Fruit fly (Drosophila melanogaster) whole organism, prepupa: ENCODE results near the gene CG10761.

ENCODE experiments used
- CG10669 ChIP-seq: fragments of 200-800 bp; sonication (Bioruptor generic); optimal IDR thresholded peaks from 3 replicates; lab custom pipeline; 2018; ENCODE audit warnings: missing biosample characterization, mild to moderate bottlenecking, missing genetic modification characterization, moderate library complexity
- CG11294 ChIP-seq: fragments of 200-800 bp; sonication (Bioruptor generic); IDR thresholded peaks from 2 replicates; pipeline ENCODE4 v1.3.6; 2022; ENCODE audit warnings: missing biosample characterization, missing genetic modification characterization
- CG11762 ChIP-seq: fragments of 200-800 bp; sonication (Bioruptor generic); optimal IDR thresholded peaks from 3 replicates; lab custom pipeline; 2016; ENCODE audit warnings: missing biosample characterization, missing genetic modification characterization; ENCODE audit not compliant: insufficient read depth
- CG15336 ChIP-seq: fragments of 200-800 bp; sonication (Bioruptor generic); IDR thresholded peaks from 2 replicates; pipeline ENCODE4 v1.3.6; 2022; ENCODE audit warnings: missing biosample characterization, missing genetic modification characterization
- CG1621 ChIP-seq: fragments of 200-800 bp; sonication (Bioruptor generic); optimal IDR thresholded peaks from 3 replicates; lab custom pipeline; 2018; ENCODE audit warnings: missing biosample characterization, mild to moderate bottlenecking, missing genetic modification characterization
- CG16779 ChIP-seq: fragments of 200-800 bp; sonication (Bioruptor generic); optimal IDR thresholded peaks from 3 replicates; lab custom pipeline; 2017; ENCODE audit warnings: missing biosample characterization, mild to moderate bottlenecking, missing genetic modification characterization
- CG3032 ChIP-seq: fragments of 200-800 bp; optimal IDR thresholded peaks from 2 replicates; lab custom pipeline; 2019; ENCODE audit warnings: missing biosample characterization, mild to moderate bottlenecking, missing genetic modification characterization, moderate library complexity
- CG31627 ChIP-seq: fragments of 200-800 bp; sonication (Bioruptor generic); optimal IDR thresholded peaks from 3 replicates; lab custom pipeline; 2016; ENCODE audit warnings: missing biosample characterization, missing genetic modification characterization
- CG32006 ChIP-seq: fragments of 200-800 bp; sonication (Bioruptor generic); optimal IDR thresholded peaks from 3 replicates; lab custom pipeline; 2017; ENCODE audit warnings: missing biosample characterization, mild to moderate bottlenecking, missing genetic modification characterization
- CG4318 ChIP-seq: fragments of 200-800 bp; sonication (Bioruptor generic); optimal IDR thresholded peaks from 3 replicates; lab custom pipeline; 2017; ENCODE audit warnings: missing biosample characterization, mild to moderate bottlenecking, missing genetic modification characterization
- CG6163 ChIP-seq: fragments of 200-800 bp; sonication (Bioruptor generic); IDR thresholded peaks from 3 replicates; pipeline ENCODE4 v1.3.6; 2022; ENCODE audit warnings: missing biosample characterization, missing genetic modification characterization
- CG6276 ChIP-seq: fragments of 200-800 bp; sonication (Bioruptor generic); optimal IDR thresholded peaks from 2 replicates; lab custom pipeline; 2017; ENCODE audit warnings: missing biosample characterization, mild to moderate bottlenecking, missing genetic modification characterization
- CG6792 ChIP-seq: fragments of 200-800 bp; sonication (Bioruptor generic); optimal IDR thresholded peaks from 3 replicates; lab custom pipeline; 2016; ENCODE audit warnings: missing biosample characterization, missing genetic modification characterization
- CG6808 ChIP-seq: fragments of 200-800 bp; sonication (Bioruptor generic); optimal IDR thresholded peaks from 3 replicates; lab custom pipeline; 2017; ENCODE audit warnings: missing biosample characterization, missing genetic modification characterization, mild to moderate bottlenecking, moderate library complexity, missing genetic modification reagents
- CG6854 ChIP-seq: fragments of 200-800 bp; sonication (Bioruptor generic); optimal IDR thresholded peaks from 2 replicates; lab custom pipeline; 2017; ENCODE audit warnings: missing biosample characterization, mild to moderate bottlenecking, missing genetic modification characterization
- CG7368 ChIP-seq: fragments of 200-800 bp; sonication (Bioruptor generic); optimal IDR thresholded peaks from 3 replicates; lab custom pipeline; 2016; ENCODE audit warnings: missing biosample characterization, missing genetic modification characterization
- CG8319 ChIP-seq: fragments of 200-800 bp; sonication (Bioruptor generic); optimal IDR thresholded peaks from 3 replicates; lab custom pipeline; 2016; ENCODE audit warnings: missing biosample characterization, missing genetic modification characterization
- Eip75B ChIP-seq: fragments of 200-800 bp; sonication (Bioruptor generic); optimal IDR thresholded peaks from 3 replicates; lab custom pipeline; 2016; ENCODE audit warnings: missing biosample characterization, missing genetic modification characterization
- Eip78C ChIP-seq: fragments of 200-800 bp; sonication (Bioruptor generic); peaks from one replicate; lab custom pipeline; 2016; ENCODE audit warnings: missing biosample characterization, missing genetic modification characterization
- Eip93F ChIP-seq: fragments of 200-800 bp; sonication (Bioruptor generic); optimal IDR thresholded peaks from 2 replicates; lab custom pipeline; 2016; ENCODE audit warnings: missing biosample characterization, mild to moderate bottlenecking, missing genetic modification characterization
- Ets21C ChIP-seq: fragments of 200-800 bp; sonication (Bioruptor generic); optimal IDR thresholded peaks from 3 replicates; lab custom pipeline; 2016; ENCODE audit warnings: missing biosample characterization, missing genetic modification characterization
- Ets96B ChIP-seq: fragments of 200-800 bp; optimal IDR thresholded peaks from 2 replicates; lab custom pipeline; 2019; ENCODE audit warnings: missing biosample characterization, mild to moderate bottlenecking, missing genetic modification characterization, moderate library complexity
- Gug ChIP-seq: fragments of 200-800 bp; sonication (Bioruptor generic); IDR thresholded peaks from 2 replicates; pipeline ENCODE4 v1.3.6; 2022; ENCODE audit warnings: missing biosample characterization, missing genetic modification characterization
- Hr39 ChIP-seq: fragments of 200-800 bp; sonication (Bioruptor generic); optimal IDR thresholded peaks from 2 replicates; lab custom pipeline; 2016; ENCODE audit warnings: missing biosample characterization, missing genetic modification characterization
- Lpt ChIP-seq: fragments of 200-800 bp; sonication (Bioruptor generic); optimal IDR thresholded peaks from 3 replicates; lab custom pipeline; 2016; ENCODE audit warnings: missing biosample characterization, missing genetic modification characterization
- Met ChIP-seq: fragments of 200-800 bp; sonication (Bioruptor generic); optimal IDR thresholded peaks from 3 replicates; lab custom pipeline; 2016; ENCODE audit warnings: missing biosample characterization, missing genetic modification characterization
- Smox ChIP-seq: fragments of 200-800 bp; sonication (Bioruptor generic); optimal IDR thresholded peaks from 3 replicates; lab custom pipeline; 2016; ENCODE audit warnings: missing biosample characterization, missing genetic modification characterization
- Sox102F ChIP-seq: fragments of 200-800 bp; sonication (Bioruptor generic); optimal IDR thresholded peaks from 2 replicates; lab custom pipeline; 2016; ENCODE audit warnings: missing biosample characterization, mild to moderate bottlenecking, missing genetic modification characterization
- Sox14 ChIP-seq: fragments of 200-800 bp; sonication (Bioruptor generic); optimal IDR thresholded peaks from 3 replicates; lab custom pipeline; 2016; ENCODE audit warnings: missing biosample characterization, missing genetic modification characterization
- Sox15 ChIP-seq: fragments of 200-800 bp; sonication (Bioruptor generic); optimal IDR thresholded peaks from 3 replicates; lab custom pipeline; 2016; ENCODE audit warnings: missing biosample characterization, missing genetic modification characterization
- acj6 ChIP-seq: fragments of 200-800 bp; sonication (Bioruptor generic); optimal IDR thresholded peaks from 3 replicates; lab custom pipeline; 2016; ENCODE audit warnings: missing biosample characterization, missing genetic modification characterization
- cyc ChIP-seq: fragments of 200-800 bp; sonication (Bioruptor generic); optimal IDR thresholded peaks from 3 replicates; lab custom pipeline; 2016; ENCODE audit warnings: missing biosample characterization, missing genetic modification characterization
- dac ChIP-seq: fragments of 200-800 bp; sonication (Bioruptor generic); optimal IDR thresholded peaks from 2 replicates; lab custom pipeline; 2017; ENCODE audit warnings: missing biosample characterization, mild to moderate bottlenecking, missing genetic modification characterization
- eg ChIP-seq: fragments of 200-800 bp; sonication (Bioruptor generic); IDR thresholded peaks from 3 replicates; pipeline ENCODE4 v1.3.6; 2022; ENCODE audit warnings: missing biosample characterization, missing genetic modification characterization
- esn ChIP-seq: fragments of 200-800 bp; sonication (Bioruptor generic); optimal IDR thresholded peaks from 2 replicates; lab custom pipeline; 2016; ENCODE audit warnings: missing biosample characterization, mild to moderate bottlenecking, missing genetic modification characterization, moderate library complexity
- fd59A ChIP-seq: fragments of 200-800 bp; sonication (Bioruptor generic); optimal IDR thresholded peaks from 2 replicates; lab custom pipeline; 2017; ENCODE audit warnings: missing biosample characterization, mild to moderate bottlenecking, missing genetic modification characterization, missing genetic modification reagents
- fd85E ChIP-seq: fragments of 200-800 bp; sonication (Bioruptor generic); optimal IDR thresholded peaks from 3 replicates; lab custom pipeline; 2016; ENCODE audit warnings: missing biosample characterization, missing genetic modification characterization
- fkh ChIP-seq: fragments of 200-800 bp; sonication (Bioruptor generic); optimal IDR thresholded peaks from 3 replicates; lab custom pipeline; 2017; ENCODE audit warnings: missing biosample characterization, mild to moderate bottlenecking, missing genetic modification characterization, moderate library complexity
- lz ChIP-seq: fragments of 200-800 bp; sonication (Bioruptor generic); optimal IDR thresholded peaks from 3 replicates; lab custom pipeline; 2016; ENCODE audit warnings: missing biosample characterization, missing genetic modification characterization
- pdm3 ChIP-seq: fragments of 200-800 bp; sonication (Bioruptor generic); optimal IDR thresholded peaks from 3 replicates; lab custom pipeline; 2016; ENCODE audit warnings: missing biosample characterization, missing genetic modification characterization
- salr ChIP-seq, 2 experiments: fragments of 200-800 bp; sonication (Bioruptor generic); optimal IDR thresholded peaks; 3 replicates each; lab custom pipeline; 2016 to 2018; ENCODE audit warnings: missing biosample characterization in 2 of 2, missing genetic modification characterization in 2 of 2, mild to moderate bottlenecking in 1 of 2
- spab ChIP-seq: fragments of 200-800 bp; sonication (Bioruptor generic); optimal IDR thresholded peaks from 2 replicates; lab custom pipeline; 2017; ENCODE audit warnings: missing biosample characterization, mild to moderate bottlenecking, missing genetic modification characterization, missing genetic modification reagents
- ss ChIP-seq, 2 experiments: fragments of 200-800 bp; sonication (Bioruptor generic); optimal IDR thresholded peaks; 2 replicates in 1 of 2; 3 replicates in 1 of 2; lab custom pipeline; 2017 to 2018; ENCODE audit warnings: mild to moderate bottlenecking in 2 of 2, missing biosample characterization in 2 of 2, missing genetic modification characterization in 2 of 2, moderate library complexity in 1 of 2
- svp ChIP-seq: fragments of 200-800 bp; sonication (Bioruptor generic); peaks from one replicate; lab custom pipeline; 2016; ENCODE audit warnings: missing biosample characterization, missing genetic modification characterization
- topi ChIP-seq: fragments of 200-800 bp; sonication (Bioruptor generic); optimal IDR thresholded peaks from 3 replicates; lab custom pipeline; 2016; ENCODE audit warnings: missing biosample characterization, missing genetic modification characterization
- vri ChIP-seq: fragments of 200-800 bp; sonication (Bioruptor generic); optimal IDR thresholded peaks from 3 replicates; lab custom pipeline; 2016; ENCODE audit warnings: missing biosample characterization, mild to moderate bottlenecking, missing genetic modification characterization

The CG10761 gene

DNA sequence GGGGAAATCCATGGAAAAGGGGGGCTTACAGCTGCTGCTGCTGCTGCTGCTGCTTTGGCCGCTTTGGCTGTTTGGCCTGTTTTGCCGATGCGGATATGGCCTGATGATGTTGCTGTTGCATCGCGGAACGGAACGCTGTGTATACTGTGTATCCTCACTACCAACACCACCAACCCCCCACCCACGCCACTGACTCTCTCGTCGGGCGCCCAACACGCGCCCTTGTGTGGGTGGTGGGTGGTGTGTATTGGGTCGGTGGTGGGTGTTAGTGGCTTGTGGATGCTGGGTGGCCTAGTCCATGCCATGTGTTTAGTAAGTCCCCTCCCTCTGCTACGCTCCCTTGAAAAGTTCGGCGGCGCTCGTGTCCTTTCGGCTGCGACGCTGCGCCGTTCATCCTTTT, 15.2 kb upstream of the CG10761 start:
- TF ChIP-seq CG7368 (GFP tag; lab: Kevin White, UChicago), result peak; percentile 65
- TF ChIP-seq cyc (GFP tag; lab: Kevin White, UChicago), result no peak

DNA sequence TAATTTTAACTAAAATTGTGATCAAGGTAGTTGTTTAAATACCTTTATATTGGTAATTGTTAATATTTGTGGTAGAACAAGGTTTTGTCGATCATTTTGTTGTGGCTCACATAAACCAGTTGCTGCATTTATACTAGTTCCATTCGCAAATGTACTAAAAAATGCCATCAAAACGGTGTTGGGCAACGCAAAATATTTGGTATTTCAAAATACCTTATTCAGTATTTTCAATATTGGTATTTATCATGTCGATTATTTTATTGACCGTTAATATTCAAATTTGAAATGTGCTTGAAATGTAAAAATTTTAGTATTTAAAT, 14.4 kb upstream of the CG10761 start, which contains the start of gene slpr:
TSS of gene slpr (minus strand) at position 156 of the 320 bp plus-strand sequence.
- TF ChIP-seq salr (GFP tag; optimal IDR thresholded peaks at IDR 0.05; lab: Kevin White, UChicago) (no peak), svp (GFP tag; lab: Kevin White, UChicago) (peak; percentile 60), esn (GFP tag; lab: Kevin White, UChicago) (no peak), Ets96B (tag; lab: Kevin White, UChicago) (no peak)

DNA sequence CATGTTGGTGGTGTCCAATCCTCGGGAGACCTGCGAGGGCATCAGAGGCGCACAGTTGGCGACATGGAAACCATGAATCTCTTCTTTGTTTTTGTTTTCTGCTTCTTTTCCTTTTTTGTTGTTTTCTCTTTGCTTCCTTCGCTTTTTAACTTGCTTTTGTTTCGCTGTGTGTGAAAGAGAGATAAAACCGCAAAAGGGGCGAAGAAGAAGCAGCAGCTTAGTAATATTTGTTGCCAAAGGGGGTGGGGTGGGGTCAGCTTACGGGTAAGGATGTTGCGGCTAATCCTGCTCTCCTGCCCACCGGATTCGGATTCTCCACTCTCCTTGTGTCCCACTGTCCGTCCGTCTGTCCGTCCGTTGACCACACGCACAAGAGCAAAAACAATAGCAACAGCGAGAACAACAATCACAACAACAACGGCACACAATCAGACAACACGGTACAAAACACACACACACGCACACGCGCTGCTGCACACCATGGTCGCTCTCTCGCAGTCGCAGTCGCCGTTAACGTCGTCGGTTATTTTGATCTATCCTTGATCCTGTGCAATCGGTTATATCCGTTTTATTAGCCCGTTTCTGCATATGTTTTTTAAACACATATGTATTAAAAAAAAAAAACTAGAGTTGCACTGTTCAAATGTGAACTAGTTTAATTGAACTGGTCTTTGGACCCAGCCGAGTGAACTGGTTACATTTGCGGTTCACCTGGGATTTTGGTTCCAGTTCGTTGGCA, 13.9 kb upstream of the CG10761 start:
- TF ChIP-seq CG7368 (GFP tag; lab: Kevin White, UChicago) (no peak), Lpt (no peak), CG31627 (GFP tag; lab: Kevin White, UChicago) (no peak), CG6163 (GFP tag; lab: Robert Waterston, UW) (peak; percentile 26; the same call in 1 of the 3 replicates), svp (GFP tag; lab: Kevin White, UChicago) (no peak), CG6792 (GFP tag; lab: Kevin White, UChicago) (no peak), CG6854 (GFP tag; lab: Kevin White, UChicago) (no peak), Ets96B (tag; lab: Kevin White, UChicago) (no peak), lz (GFP tag; lab: Kevin White, UChicago) (no peak), fd85E (no peak), eg (no peak), spab (GFP tag; lab: Kevin White, UChicago) (peak; percentile 33), CG11762 (GFP tag; lab: Kevin White, UChicago) (no peak), CG8319 (GFP tag; lab: Kevin White, UChicago) (no peak), CG6276 (GFP tag; lab: Kevin White, UChicago) (peak; percentile 38), Hr39 (GFP tag; lab: Kevin White, UChicago) (no peak), Gug (GFP tag; lab: Robert Waterston, UW) (no peak), fkh (GFP tag; lab: Kevin White, UChicago) (no peak), CG3032 (tag; lab: Kevin White, UChicago) (peak; percentile 54), cyc (GFP tag; lab: Kevin White, UChicago) (no peak), CG1621 (tag; lab: Kevin White, UChicago) (peak; percentile 66), Met (GFP tag; lab: Kevin White, UChicago) (no peak), CG16779 (no peak), Eip75B (GFP tag; lab: Kevin White, UChicago) (no peak), CG4318 (no peak), dac (no peak), CG15336 (GFP tag; lab: Robert Waterston, UW) (0 out of 2 replicates have a peak, but pooled peaks have one; percentile 19), Sox15 (no peak), ss (GFP tag; optimal IDR thresholded peaks at IDR 0.05; lab: Kevin White, UChicago) (peak; percentile 52 to 58), topi (GFP tag; lab: Kevin White, UChicago) (no peak), vri (GFP tag; lab: Kevin White, UChicago) (no peak), Sox14 (GFP tag; lab: Kevin White, UChicago) (peak; percentile 16), fd59A (GFP tag; lab: Kevin White, UChicago) (no peak), CG11294 (GFP tag; lab: Robert Waterston, UW) (no peak), Ets21C (GFP tag; lab: Kevin White, UChicago) (no peak), CG6808 (GFP tag; lab: Kevin White, UChicago) (peak; percentile 73), Eip78C (GFP tag; lab: Kevin White, UChicago) (peak; percentile 56), Sox102F (GFP tag; lab: Kevin White, UChicago) (no peak), acj6 (GFP tag; lab: Kevin White, UChicago) (no peak), CG32006 (GFP tag; lab: Kevin White, UChicago) (peak; percentile 8), CG10669 (GFP tag; lab: Kevin White, UChicago) (no peak), Smox (no peak), pdm3 (GFP tag; lab: Kevin White, UChicago) (no peak), salr (GFP tag; optimal IDR thresholded peaks at IDR 0.05; lab: Kevin White, UChicago) (no peak), Eip93F (GFP tag; lab: Kevin White, UChicago) (no peak)
